Fruit fly (Drosophila melanogaster) whole organism: Measurements from ENCODE around the gene CG14683.

ENCODE experiments used
- CG8478 ChIP-seq: fragments of >200 bp; optimal IDR thresholded peaks from 2 replicates; lab custom pipeline; 2018; ENCODE audit warnings: inconsistent platforms
- EcR ChIP-seq, 2 experiments: fragments of >200 bp; optimal IDR thresholded peaks; 2 replicates each; lab custom pipeline; 2017; ENCODE audit warnings: missing biosample characterization in 2 of 2, missing genetic modification characterization in 2 of 2, missing genetic modification reagents in 2 of 2
- pan ChIP-seq: fragments of >200 bp; optimal IDR thresholded peaks from 2 replicates; lab custom pipeline; 2017
- psq ChIP-seq: fragments of >200 bp; optimal IDR thresholded peaks from 2 replicates; lab custom pipeline; 2017
- usp ChIP-seq: fragments of >200 bp; optimal IDR thresholded peaks from 2 replicates; lab custom pipeline; 2017; ENCODE audit warnings: missing biosample characterization, missing genetic modification characterization, mixed read lengths

- TF ChIP-seq pan (lab: Kevin White, UChicago): no peak
- no peak for TF ChIP-seq CG8478 (lab: Kevin White, UChicago)
- no peak for TF ChIP-seq EcR (GFP tag; optimal IDR thresholded peaks at IDR 0.05; lab: Kevin White, UChicago)
- no peak for TF ChIP-seq usp (GFP tag; lab: Kevin White, UChicago)
- TF ChIP-seq psq (lab: Kevin White, UChicago): no peak
Measured at dm6 chr3R:10684284-10684683, 12.2 kb upstream of the CG14683 start.
